Worm (Caenorhabditis elegans) whole organism, L3 larva: ENCODE measurements around the gene sec-24.1.

Source experiments
- ama-1 ChIP-seq: fragments of 150-350 bp; optimal IDR thresholded peaks from 2 replicates; lab custom pipeline; 2018
- elt-2 ChIP-seq: sonication (generic microtip); optimal IDR thresholded peaks from 2 replicates; lab custom pipeline; 2016; ENCODE audit warnings: missing genetic modification reagents, mild to moderate bottlenecking, missing genetic modification characterization, missing compliant biosample characterization
- hmg-11 ChIP-seq: sonication (generic microtip); optimal IDR thresholded peaks from 2 replicates; lab custom pipeline; 2016; ENCODE audit warnings: missing genetic modification characterization, missing compliant biosample characterization
- jun-1 ChIP-seq: fragments of 150-350 bp; optimal IDR thresholded peaks from 2 replicates; lab custom pipeline; 2014; ENCODE audit warnings: missing biosample characterization, missing genetic modification reagents, missing genetic modification characterization
- nhr-11 ChIP-seq: fragments of 150-350 bp; optimal IDR thresholded peaks from 2 replicates; lab custom pipeline; 2014; ENCODE audit warnings: missing biosample characterization, missing genetic modification characterization
- nhr-237 ChIP-seq: fragments of 150-350 bp; optimal IDR thresholded peaks from 2 replicates; lab custom pipeline; 2014; ENCODE audit warnings: missing biosample characterization, missing genetic modification characterization
- nhr-67 ChIP-seq: fragments of 150-350 bp; optimal IDR thresholded peaks from 2 replicates; lab custom pipeline; 2014; ENCODE audit warnings: missing biosample characterization, missing genetic modification characterization
- nhr-76 ChIP-seq: fragments of 150-350 bp; sonication (generic microtip); optimal IDR thresholded peaks from 5 replicates; lab custom pipeline; 2014; ENCODE audit warnings: missing biosample characterization, missing genetic modification characterization
- pha-4 ChIP-seq: fragments of 150-350 bp; optimal IDR thresholded peaks from 2 replicates; lab custom pipeline; 2014; ENCODE audit warnings: missing biosample characterization, missing genetic modification reagents, missing genetic modification characterization
- sea-2 ChIP-seq: fragments of 150-350 bp; sonication (generic microtip); optimal IDR thresholded peaks from 4 replicates; lab custom pipeline; 2014; ENCODE audit warnings: missing biosample characterization, missing genetic modification reagents, missing genetic modification characterization
- skn-1 ChIP-seq: fragments of 150-350 bp; optimal IDR thresholded peaks from 2 replicates; lab custom pipeline; 2014; ENCODE audit warnings: missing biosample characterization, missing genetic modification characterization
- snpc-4 ChIP-seq: fragments of 150-350 bp; optimal IDR thresholded peaks from 2 replicates; lab custom pipeline; 2014; ENCODE audit warnings: missing biosample characterization, missing genetic modification characterization
- unc-62 ChIP-seq: fragments of 150-350 bp; sonication (generic microtip); optimal IDR thresholded peaks from 4 replicates; lab custom pipeline; 2014; ENCODE audit warnings: missing biosample characterization, missing genetic modification reagents, missing genetic modification characterization
- ztf-4 ChIP-seq: fragments of 150-350 bp; optimal IDR thresholded peaks from 2 replicates; lab custom pipeline; 2014; ENCODE audit warnings: missing biosample characterization, missing genetic modification characterization

DNA sequence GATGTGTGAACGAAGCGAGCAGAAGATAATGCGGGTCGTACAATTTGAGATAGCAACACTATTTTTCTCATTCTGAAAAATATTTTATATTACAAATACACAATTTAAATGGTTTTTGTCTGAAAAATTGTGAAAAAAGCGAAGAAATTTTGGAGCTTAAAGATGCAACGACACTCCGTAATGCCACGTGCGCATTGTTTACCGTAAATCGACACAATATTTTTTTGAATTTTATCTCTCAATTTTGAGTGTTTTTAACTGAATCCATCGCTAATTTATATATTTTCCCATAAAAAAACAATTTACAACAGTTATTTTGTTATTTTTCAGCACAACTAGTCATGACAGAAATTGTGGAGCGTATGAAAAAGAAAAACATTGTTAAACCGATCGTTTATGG, 45.0 kb downstream of the sec-24.1 start, which contains the start of the genes M04B2.4 and gfl-1:
- TF ChIP-seq skn-1 (tag; lab: Kevin White, UChicago) (no peak), unc-62 (GFP tag; lab: Kevin White, UChicago) (no peak), nhr-76 (tag; lab: Kevin White, UChicago) (no peak), ztf-4 (tag; lab: Kevin White, UChicago) (no peak), nhr-67 (tag; lab: Kevin White, UChicago) (no peak), pha-4 (tag; lab: Kevin White, UChicago) (peak; percentile 64), jun-1 (tag; lab: Kevin White, UChicago) (no peak), nhr-237 (no peak), elt-2 (tag; lab: Kevin White, UChicago) (peak; percentile 1), ama-1 (lab: Kevin White, UChicago) (no peak), nhr-11 (no peak), sea-2 (no peak), hmg-11 (tag; lab: Kevin White, UChicago) (no peak), snpc-4 (no peak)
